Worm (Caenorhabditis elegans): ENCODE results near the gene col-123.

The col-123 gene

ce11 chrIV:9778016-9778415 is 43.7 kb upstream of the col-123 start, which contains the start of gene T13F2.6:
TSS of gene T13F2.6 (plus strand) at chrIV:9778321.
- no peak for TF ChIP-seq nhr-23 (tag; optimal IDR thresholded peaks at IDR 0.05)

DNA sequence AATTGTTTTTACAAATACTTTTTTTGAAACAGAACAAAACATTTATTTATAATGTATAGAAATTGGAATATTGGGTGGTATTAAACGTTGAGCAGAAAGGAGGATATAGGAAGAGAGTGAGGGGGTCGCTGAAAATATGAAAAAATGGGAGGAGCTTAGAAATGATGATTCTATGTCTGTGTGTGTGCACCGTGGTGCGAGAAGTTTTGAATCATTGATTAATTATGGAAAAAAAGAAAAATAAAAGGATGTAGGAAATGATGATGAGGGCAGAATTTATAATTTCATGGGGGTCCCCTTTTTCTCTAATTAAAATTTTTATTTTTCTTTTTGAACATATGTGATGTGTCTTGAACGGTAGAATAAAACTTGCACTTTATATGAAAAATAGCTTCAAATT is 37.0 kb upstream of the col-123 start, which contains the start of gene sre-4:
TSS of gene sre-4 (minus strand) at position 101 of the 400 bp plus-strand sequence.
- TF ChIP-seq jun-1 (tag; optimal IDR thresholded peaks at IDR 0.05) = no peak
- TF ChIP-seq R02D3.7 (tag; optimal IDR thresholded peaks at IDR 0.05) = no peak
- TF ChIP-seq ceh-9 (tag; optimal IDR thresholded peaks at IDR 0.05) = no peak
- no peak for TF ChIP-seq unc-39 (tag; optimal IDR thresholded peaks at IDR 0.05)
- TF ChIP-seq zag-1 (tag; optimal IDR thresholded peaks at IDR 0.05) = no peak
- no peak for TF ChIP-seq fos-1 (tag; optimal IDR thresholded peaks at IDR 0.05)

ce11 chrIV:9789496-9789895 is 32.2 kb upstream of the col-123 start, which contains the start of gene T13F2.4:
TSS of gene T13F2.4 (plus strand) at chrIV:9789796.
- TF ChIP-seq ztf-11 (tag; optimal IDR thresholded peaks at IDR 0.05) = no peak
- no peak for TF ChIP-seq ZK546.5 (tag; optimal IDR thresholded peaks at IDR 0.05)
- TF ChIP-seq eor-1 (tag; optimal IDR thresholded peaks at IDR 0.05) = no peak
- TF ChIP-seq lsy-12 (tag; optimal IDR thresholded peaks at IDR 0.05) = no peak
- TF ChIP-seq lin-39 (tag; optimal IDR thresholded peaks at IDR 0.05) = no peak
- TF ChIP-seq hmg-11 (tag; optimal IDR thresholded peaks at IDR 0.05) = no peak
- no peak for TF ChIP-seq fkh-10 (GFP tag; optimal IDR thresholded peaks at IDR 0.05)
- TF ChIP-seq nfya-1 (tag; optimal IDR thresholded peaks at IDR 0.05; ENCODE audit: insufficient read depth) = no peak
- TF ChIP-seq jun-1 (tag; optimal IDR thresholded peaks at IDR 0.05) = no peak
- TF ChIP-seq ama-1 (optimal IDR thresholded peaks at IDR 0.05) = no peak
- TF ChIP-seq unc-62 (GFP tag; optimal IDR thresholded peaks at IDR 0.05) = no peak
- no peak for TF ChIP-seq elt-1 (tag; optimal IDR thresholded peaks at IDR 0.05)
- TF ChIP-seq lin-15B (tag; optimal IDR thresholded peaks at IDR 0.05) = no peak
- no peak for TF ChIP-seq nhr-12 (tag; optimal IDR thresholded peaks at IDR 0.05)
- TF ChIP-seq sea-2 (GFP tag; optimal IDR thresholded peaks at IDR 0.05) = no peak

- TF ChIP-seq elt-2 (tag; optimal IDR thresholded peaks at IDR 0.05) (no peak), nhr-67 (tag; optimal IDR thresholded peaks at IDR 0.05) (no peak), unc-62 (GFP tag; optimal IDR thresholded peaks at IDR 0.05) (peak; percentile 68), lin-39 (tag; optimal IDR thresholded peaks at IDR 0.05) (peak; percentile 60), nhr-25 (tag; optimal IDR thresholded peaks at IDR 0.05) (peak; percentile 36)
Observed at ce11 chrIV:9790708-9791107, 31.0 kb upstream of the col-123 start.

DNA sequence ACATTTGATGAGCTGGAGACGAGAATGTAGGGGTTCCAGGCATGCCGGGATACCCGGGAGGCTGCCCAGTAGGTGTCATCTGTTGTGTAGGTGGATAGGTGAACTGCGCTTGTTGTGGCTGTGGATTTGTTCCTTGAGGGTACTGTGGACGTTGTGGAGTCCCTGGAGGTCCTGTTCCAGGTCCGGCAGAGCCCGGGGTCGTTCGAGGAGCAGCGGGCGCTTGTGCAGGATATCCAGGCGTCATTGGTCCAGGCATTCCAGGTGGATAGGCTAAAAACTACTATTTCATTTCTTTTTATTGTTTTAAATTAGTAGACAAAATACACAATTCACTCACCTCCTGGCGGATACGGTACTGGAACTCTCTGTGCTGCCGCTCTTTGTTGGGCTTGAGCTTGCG is 26.5 kb upstream of the col-123 start:
- TF ChIP-seq nhr-28 (tag; optimal IDR thresholded peaks at IDR 0.05) (no peak), lsy-12 (tag; optimal IDR thresholded peaks at IDR 0.05) (no peak), daf-12 (tag; optimal IDR thresholded peaks at IDR 0.05) (no peak), fkh-10 (GFP tag; optimal IDR thresholded peaks at IDR 0.05) (no peak), nhr-25 (tag; optimal IDR thresholded peaks at IDR 0.05) (no peak), fos-1 (tag; optimal IDR thresholded peaks at IDR 0.05) (no peak), ceh-82 (tag; optimal IDR thresholded peaks at IDR 0.05) (no peak), eor-1 (tag; optimal IDR thresholded peaks at IDR 0.05) (no peak), fkh-2 (tag; optimal IDR thresholded peaks at IDR 0.05) (no peak), pha-4 (tag; optimal IDR thresholded peaks at IDR 0.05) (no peak), snpc-4 (tag; optimal IDR thresholded peaks at IDR 0.05) (no peak), egl-27 (tag; optimal IDR thresholded peaks at IDR 0.05) (no peak), nhr-237 (tag; optimal IDR thresholded peaks at IDR 0.05) (no peak), nhr-23 (tag; optimal IDR thresholded peaks at IDR 0.05) (no peak), nhr-12 (tag; optimal IDR thresholded peaks at IDR 0.05) (no peak)

- TF ChIP-seq nfya-1 (tag; optimal IDR thresholded peaks at IDR 0.05; ENCODE audit: insufficient read depth) = no peak
- TF ChIP-seq tbx-2 (tag; optimal IDR thresholded peaks at IDR 0.05) = no peak
- TF ChIP-seq egl-5 (tag; optimal IDR thresholded peaks at IDR 0.05) = no peak
- TF ChIP-seq fkh-2 (tag; optimal IDR thresholded peaks at IDR 0.05) = no peak
- TF ChIP-seq nhr-28 (tag; optimal IDR thresholded peaks at IDR 0.05) = no peak
- TF ChIP-seq nhr-25 (tag; optimal IDR thresholded peaks at IDR 0.05) = no peak
- TF ChIP-seq egl-27 (tag; optimal IDR thresholded peaks at IDR 0.05) = no peak
Observed at ce11 chrIV:9796494-9796893, 25.2 kb upstream of the col-123 start, which contains the start of gene pis-1. TSS of gene pis-1 (minus strand) at chrIV:9796594.

Data from whole organism, L3 larva.